Worm (Caenorhabditis elegans) whole organism, L1 larva: ENCODE measurements around the gene nhr-195.

Source experiments
- C04F5.9 ChIP-seq: sonication (generic microtip); optimal IDR thresholded peaks from 2 replicates; lab custom pipeline; 2016; ENCODE audit warnings: missing genetic modification characterization, missing compliant biosample characterization
- C16A3.4 ChIP-seq: fragments of 150-350 bp; optimal IDR thresholded peaks from 2 replicates; lab custom pipeline; 2014; ENCODE audit warnings: missing biosample characterization, missing genetic modification characterization
- F16B12.6 ChIP-seq: fragments of 150-350 bp; optimal IDR thresholded peaks from 2 replicates; lab custom pipeline; 2014; ENCODE audit warnings: missing biosample characterization, missing genetic modification characterization
- aha-1 ChIP-seq: fragments of 150-350 bp; optimal IDR thresholded peaks from 2 replicates; lab custom pipeline; 2014; ENCODE audit warnings: missing biosample characterization, missing genetic modification characterization
- blmp-1 ChIP-seq: fragments of 150-350 bp; optimal IDR thresholded peaks from 2 replicates; lab custom pipeline; 2014; ENCODE audit warnings: missing biosample characterization, missing genetic modification characterization
- ceh-63 ChIP-seq: fragments of 200-800 bp; sonication (Bioruptor generic); optimal IDR thresholded peaks from 2 replicates; lab custom pipeline; 2018; ENCODE audit warnings: mild to moderate bottlenecking, missing genetic modification characterization, missing compliant biosample characterization
- ceh-8 ChIP-seq: fragments of 200-800 bp; sonication (Bioruptor generic); optimal IDR thresholded peaks from 2 replicates; lab custom pipeline; 2018; ENCODE audit warnings: mild to moderate bottlenecking, missing genetic modification characterization, moderate library complexity, missing compliant biosample characterization
- ceh-88 ChIP-seq: fragments of 200-800 bp; sonication (Bioruptor generic); IDR thresholded peaks from 2 replicates; pipeline ENCODE4 v1.3.6; 2022; ENCODE audit warnings: missing genetic modification characterization, missing compliant biosample characterization
- dsc-1 ChIP-seq: sonication (generic microtip); optimal IDR thresholded peaks from 2 replicates; lab custom pipeline; 2016; ENCODE audit warnings: mild to moderate bottlenecking, missing genetic modification characterization, missing compliant biosample characterization
- efl-1 ChIP-seq, 4 experiments: fragments of 150-350 bp; optimal IDR thresholded peaks in 3 of 4; peaks in 1 of 4; 1 replicate in 1 of 4; 2 replicates in 3 of 4; lab custom pipeline; 2014; ENCODE audit warnings: missing biosample characterization in 2 of 4, missing genetic modification characterization in 2 of 4, missing genetic modification reagents in 2 of 4
- efl-3 ChIP-seq: fragments of 200-800 bp; sonication (Bioruptor generic); optimal IDR thresholded peaks from 2 replicates; lab custom pipeline; 2018; ENCODE audit warnings: mild to moderate bottlenecking, missing genetic modification characterization, missing compliant biosample characterization
- egl-27 ChIP-seq, 2 experiments: fragments of 150-350 bp in 1 of 2; sonication (generic microtip); optimal IDR thresholded peaks; 3 replicates each; lab custom pipeline; 2017 to 2018; ENCODE audit warnings: missing biosample characterization in 2 of 2, missing genetic modification characterization in 2 of 2, missing genetic modification reagents in 2 of 2
- ets-5 ChIP-seq: fragments of 200-800 bp; sonication (Bioruptor generic); IDR thresholded peaks from 2 replicates; pipeline ENCODE4 v1.3.6; 2022; ENCODE audit warnings: missing genetic modification characterization, missing compliant biosample characterization
- fkh-8 ChIP-seq: sonication (generic microtip); optimal IDR thresholded peaks from 2 replicates; lab custom pipeline; 2016; ENCODE audit warnings: mild to moderate bottlenecking, missing genetic modification characterization, missing compliant biosample characterization
- fos-1 ChIP-seq: fragments of 150-350 bp; optimal IDR thresholded peaks from 2 replicates; lab custom pipeline; 2014; ENCODE audit warnings: missing biosample characterization, missing genetic modification characterization
- grh-1 ChIP-seq: fragments of 200-800 bp; sonication (Bioruptor generic); IDR thresholded peaks from 2 replicates; pipeline ENCODE4 v1.3.6; 2022; ENCODE audit warnings: missing genetic modification reagents, missing genetic modification characterization, missing compliant biosample characterization
- hlh-17 ChIP-seq: fragments of 200-800 bp; sonication (Bioruptor generic); optimal IDR thresholded peaks from 2 replicates; lab custom pipeline; 2018; ENCODE audit warnings: missing genetic modification characterization, mild to moderate bottlenecking, missing compliant biosample characterization, moderate library complexity, borderline replicate concordance
- hlh-4 ChIP-seq: sonication (generic microtip); optimal IDR thresholded peaks from 2 replicates; lab custom pipeline; 2016; ENCODE audit warnings: mild to moderate bottlenecking, missing genetic modification characterization, missing compliant biosample characterization
- hpl-2 ChIP-seq: fragments of 150-350 bp; optimal IDR thresholded peaks from 2 replicates; lab custom pipeline; 2014; ENCODE audit warnings: missing biosample characterization, missing genetic modification reagents, missing genetic modification characterization
- irx-1 ChIP-seq: sonication (generic microtip); optimal IDR thresholded peaks from 2 replicates; lab custom pipeline; 2016; ENCODE audit warnings: missing genetic modification characterization, missing compliant biosample characterization
- jun-1 ChIP-seq: fragments of 150-350 bp; optimal IDR thresholded peaks from 2 replicates; lab custom pipeline; 2014; ENCODE audit warnings: missing biosample characterization, missing genetic modification reagents, missing genetic modification characterization
- lin-14 ChIP-seq: fragments of 200-800 bp; sonication (Bioruptor generic); optimal IDR thresholded peaks from 2 replicates; lab custom pipeline; 2018; ENCODE audit warnings: mild to moderate bottlenecking, missing genetic modification characterization, moderate library complexity, missing compliant biosample characterization
- lin-15B ChIP-seq: fragments of 150-350 bp; sonication (generic microtip); optimal IDR thresholded peaks from 3 replicates; lab custom pipeline; 2014; ENCODE audit warnings: missing biosample characterization, missing genetic modification characterization
- lin-35 ChIP-seq, 2 experiments: fragments of 150-350 bp; optimal IDR thresholded peaks; 2 replicates each; lab custom pipeline; 2014; ENCODE audit warnings: missing biosample characterization in 2 of 2, missing genetic modification characterization in 2 of 2, missing genetic modification reagents in 2 of 2
- lsy-2 ChIP-seq, 2 experiments: fragments of 150-350 bp; optimal IDR thresholded peaks; 2 replicates each; lab custom pipeline; 2014; ENCODE audit warnings: missing biosample characterization in 2 of 2, missing genetic modification characterization in 2 of 2
- mab-9 ChIP-seq: fragments of 200-800 bp; sonication (Bioruptor generic); IDR thresholded peaks from 2 replicates; pipeline ENCODE4 v1.3.6; 2022; ENCODE audit warnings: missing genetic modification reagents, missing genetic modification characterization, missing compliant biosample characterization
- mdl-1 ChIP-seq, 2 experiments: fragments of 150-350 bp; optimal IDR thresholded peaks; 2 replicates each; lab custom pipeline; 2014 to 2017; ENCODE audit warnings: missing biosample characterization in 2 of 2, missing genetic modification characterization in 2 of 2, inconsistent platforms in 1 of 2
- mef-2 ChIP-seq: fragments of 150-350 bp; optimal IDR thresholded peaks from 2 replicates; lab custom pipeline; 2014; ENCODE audit warnings: missing biosample characterization, missing genetic modification characterization
- nhr-11 ChIP-seq: fragments of 150-350 bp; optimal IDR thresholded peaks from 2 replicates; lab custom pipeline; 2014; ENCODE audit warnings: missing biosample characterization, missing genetic modification characterization
- nhr-19 ChIP-seq: fragments of 200-800 bp; sonication (Bioruptor generic); conservative IDR thresholded peaks from 2 replicates; pipeline ENCODE4 v1.3.6; 2022; ENCODE audit warnings: missing genetic modification characterization, missing compliant biosample characterization
- nhr-20 ChIP-seq: sonication (generic microtip); optimal IDR thresholded peaks from 2 replicates; lab custom pipeline; 2016; ENCODE audit warnings: mild to moderate bottlenecking, missing genetic modification characterization, missing compliant biosample characterization
- nhr-47 ChIP-seq: sonication (generic microtip); optimal IDR thresholded peaks from 2 replicates; lab custom pipeline; 2016; ENCODE audit warnings: mild to moderate bottlenecking, missing genetic modification characterization, moderate library complexity, missing compliant biosample characterization
- nhr-77 ChIP-seq: fragments of 150-350 bp; optimal IDR thresholded peaks from 2 replicates; lab custom pipeline; 2014; ENCODE audit warnings: missing biosample characterization, missing genetic modification characterization
- nhr-84 ChIP-seq: sonication (generic microtip); optimal IDR thresholded peaks from 2 replicates; lab custom pipeline; 2017; ENCODE audit warnings: missing biosample characterization, missing genetic modification characterization
- nhr-85 ChIP-seq: sonication (generic microtip); peaks from one replicate; lab custom pipeline; 2016; ENCODE audit warnings: missing genetic modification characterization, inconsistent platforms, missing compliant biosample characterization
- nhr-90 ChIP-seq: sonication (generic microtip); optimal IDR thresholded peaks from 2 replicates; lab custom pipeline; 2016; ENCODE audit warnings: mild to moderate bottlenecking, missing genetic modification characterization, missing compliant biosample characterization; ENCODE audit not compliant: poor library complexity
- snpc-4 ChIP-seq: fragments of 150-350 bp; optimal IDR thresholded peaks from 2 replicates; lab custom pipeline; 2014; ENCODE audit warnings: missing biosample characterization, missing genetic modification characterization
- sox-4 ChIP-seq: sonication (generic microtip); optimal IDR thresholded peaks from 2 replicates; lab custom pipeline; 2016; ENCODE audit warnings: missing genetic modification characterization, missing compliant biosample characterization
- sptf-1 ChIP-seq: fragments of 150-350 bp; optimal IDR thresholded peaks from 2 replicates; lab custom pipeline; 2014; ENCODE audit warnings: missing biosample characterization, missing genetic modification characterization
- sup-37 ChIP-seq: fragments of 200-800 bp; sonication (Bioruptor generic); optimal IDR thresholded peaks from 2 replicates; lab custom pipeline; 2018; ENCODE audit warnings: mild to moderate bottlenecking, missing genetic modification characterization, missing compliant biosample characterization
- swsn-7 ChIP-seq: sonication (generic microtip); optimal IDR thresholded peaks from 2 replicates; lab custom pipeline; 2016; ENCODE audit warnings: missing genetic modification characterization, missing compliant biosample characterization
- tbx-2 ChIP-seq: sonication (generic microtip); optimal IDR thresholded peaks from 2 replicates; lab custom pipeline; 2016; ENCODE audit warnings: missing genetic modification characterization, missing compliant biosample characterization
- unc-130 ChIP-seq: fragments of 150-350 bp; optimal IDR thresholded peaks from 2 replicates; lab custom pipeline; 2017; ENCODE audit warnings: missing biosample characterization, missing genetic modification characterization, inconsistent platforms
- unc-30 ChIP-seq: sonication (generic microtip); optimal IDR thresholded peaks from 2 replicates; lab custom pipeline; 2017; ENCODE audit warnings: missing biosample characterization, missing genetic modification characterization
- unc-62 ChIP-seq: fragments of 150-350 bp; optimal IDR thresholded peaks from 2 replicates; lab custom pipeline; 2014; ENCODE audit warnings: missing biosample characterization, missing genetic modification reagents, missing genetic modification characterization
- unc-98 ChIP-seq: fragments of 200-800 bp; sonication (Bioruptor generic); IDR thresholded peaks from 2 replicates; pipeline ENCODE4 v1.3.6; 2022; ENCODE audit warnings: missing genetic modification characterization, missing compliant biosample characterization
- xbp-1 ChIP-seq: sonication (generic microtip); optimal IDR thresholded peaks from 2 replicates; lab custom pipeline; 2016; ENCODE audit warnings: missing genetic modification characterization, missing compliant biosample characterization
- ztf-11 ChIP-seq, 2 experiments: sonication (generic microtip); optimal IDR thresholded peaks; 2 replicates each; lab custom pipeline; 2016 to 2017; ENCODE audit warnings: missing genetic modification characterization in 2 of 2, missing biosample characterization in 1 of 2, missing compliant biosample characterization in 1 of 2

nhr-195 gene

DNA sequence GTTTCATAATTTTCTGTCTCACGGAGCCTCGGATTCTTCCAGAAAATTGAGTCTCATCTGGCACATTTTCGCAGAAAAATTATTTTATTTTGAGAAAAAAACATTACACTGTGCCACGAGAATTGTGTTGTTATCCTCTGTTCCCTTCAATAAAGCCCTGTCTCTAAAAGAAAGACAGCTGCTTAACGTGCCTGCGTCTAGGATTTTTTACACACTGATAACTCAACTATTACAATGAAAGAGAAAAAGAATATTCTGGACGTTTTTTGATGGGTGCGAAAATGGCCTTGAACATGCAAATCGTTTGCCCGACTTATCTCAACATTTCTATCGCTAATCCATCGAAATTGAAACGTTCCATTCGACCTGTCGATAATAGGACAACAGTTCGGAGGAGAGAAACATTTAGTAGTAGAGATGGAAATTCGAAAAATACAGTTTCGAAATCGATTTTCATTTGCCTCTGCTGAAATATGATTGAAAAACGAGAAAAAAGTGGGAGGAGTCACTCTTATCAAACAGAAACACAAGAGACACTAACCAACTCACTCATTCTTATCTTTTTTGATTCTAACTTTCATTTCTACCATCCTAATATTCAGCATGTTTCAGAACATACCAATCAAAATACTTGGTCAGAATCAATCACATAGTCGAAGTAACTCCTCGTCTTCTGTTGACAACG lies 35.2 kb downstream of the nhr-195 start (continued):
- peak; percentile 49 for TF ChIP-seq nhr-19 (GFP tag; lab: Robert Waterston, UW)
- peak in 1 of 2 experiments; percentile 21 for TF ChIP-seq lsy-2 (tag; optimal IDR thresholded peaks at IDR 0.05; lab: Kevin White, UChicago)
- no peak for TF ChIP-seq ztf-11 (tag; optimal IDR thresholded peaks at IDR 0.05; lab: Kevin White, UChicago)
- no peak for TF ChIP-seq dsc-1 (tag; lab: Kevin White, UChicago)
- TF ChIP-seq nhr-20 (tag; lab: Kevin White, UChicago) = peak; percentile 25

ce11 chrV:8936184-8936589 lies 36.0 kb downstream of the nhr-195 start, which contains the start of gene unc-23:
unc-23 (plus strand) TSS chrV:8936359.
- TF ChIP-seq ets-5 (GFP tag; lab: Robert Waterston, UW) = no peak
- TF ChIP-seq nhr-47 = peak; percentile 76
- TF ChIP-seq egl-27 (tag; optimal IDR thresholded peaks at IDR 0.05; lab: Kevin White, UChicago) = peak in 1 of 2 experiments; percentile 8
- peak; percentile 75 for TF ChIP-seq fos-1 (tag; lab: Kevin White, UChicago)
- peak; percentile 18 for TF ChIP-seq C04F5.9
- no peak for TF ChIP-seq sptf-1 (tag; lab: Kevin White, UChicago)
- peak; percentile 59; the same call in 1 of the 2 replicates for TF ChIP-seq mab-9 (GFP tag; lab: Robert Waterston, UW)
- TF ChIP-seq lsy-2 (tag; optimal IDR thresholded peaks at IDR 0.05; lab: Kevin White, UChicago) = peak; percentile 58 to 79
- no peak for TF ChIP-seq efl-3 (GFP tag; lab: Kevin White, UChicago)
- no peak for TF ChIP-seq lin-15B (tag; lab: Kevin White, UChicago)
- TF ChIP-seq ztf-11 (tag; optimal IDR thresholded peaks at IDR 0.05; lab: Kevin White, UChicago) = no peak
- no peak for TF ChIP-seq unc-62 (GFP tag; lab: Kevin White, UChicago)
- TF ChIP-seq ceh-63 (GFP tag; lab: Kevin White, UChicago) = no peak
- no peak for TF ChIP-seq hpl-2
- peak; percentile 55 for TF ChIP-seq irx-1 (tag; lab: Kevin White, UChicago)
- no peak for TF ChIP-seq ceh-8
- TF ChIP-seq xbp-1 (tag; lab: Kevin White, UChicago) = peak; percentile 63
- TF ChIP-seq mdl-1 (tag; optimal IDR thresholded peaks at IDR 0.05; lab: Kevin White, UChicago) = peak in 1 of 2 experiments; percentile 83
- peak; percentile 27; the same call in 1 of the 2 replicates for TF ChIP-seq ceh-88
- TF ChIP-seq nhr-84 (tag; lab: Kevin White, UChicago) = no peak
- peak; percentile 96 for TF ChIP-seq nhr-20 (tag; lab: Kevin White, UChicago)
- TF ChIP-seq unc-30 = no peak
- TF ChIP-seq jun-1 = peak; percentile 54
- TF ChIP-seq hlh-4 (tag; lab: Kevin White, UChicago) = no peak
- peak; percentile 52 to 73 for TF ChIP-seq lin-35 (GFP tag; optimal IDR thresholded peaks at IDR 0.05; lab: Kevin White, UChicago)
- no peak for TF ChIP-seq fkh-8 (tag; lab: Kevin White, UChicago)
- TF ChIP-seq snpc-4 (tag; lab: Kevin White, UChicago) = peak; percentile 60
- peak; percentile 86 for TF ChIP-seq unc-130
- TF ChIP-seq sup-37 = peak; percentile 61
- TF ChIP-seq aha-1 = peak; percentile 8
- no peak for TF ChIP-seq dsc-1 (tag; lab: Kevin White, UChicago)
- no peak for TF ChIP-seq F16B12.6 (tag; lab: Kevin White, UChicago)
- peak; percentile 41 for TF ChIP-seq nhr-11 (tag; lab: Kevin White, UChicago)
- TF ChIP-seq C16A3.4 (tag; lab: Kevin White, UChicago) = peak; percentile 73
- peak; percentile 95 for TF ChIP-seq blmp-1
- peak; percentile 94 for TF ChIP-seq lin-14 (GFP tag; lab: Kevin White, UChicago)
- TF ChIP-seq nhr-77 (tag; lab: Kevin White, UChicago) = peak; percentile 87
- TF ChIP-seq mef-2 (tag; lab: Kevin White, UChicago) = no peak
- peak; percentile 90 for TF ChIP-seq nhr-19 (GFP tag; lab: Robert Waterston, UW)
- TF ChIP-seq hlh-17 (GFP tag; lab: Kevin White, UChicago) = no peak
- TF ChIP-seq unc-98 = no peak
- peak; percentile 97 for TF ChIP-seq nhr-85 (tag; lab: Kevin White, UChicago)
- no peak for TF ChIP-seq sox-4 (tag; lab: Kevin White, UChicago)
- peak; percentile 71 for TF ChIP-seq grh-1 (GFP tag; lab: Robert Waterston, UW)
- peak; percentile 92 for TF ChIP-seq nhr-90
- TF ChIP-seq swsn-7 (tag; lab: Kevin White, UChicago) = peak; percentile 90
- TF ChIP-seq tbx-2 (tag; lab: Kevin White, UChicago) = peak; percentile 84
- peak; percentile 48 to 60 for TF ChIP-seq efl-1 (optimal IDR thresholded peaks at IDR 0.05; lab: Kevin White, UChicago)
- TF ChIP-seq efl-1 (GFP tag; optimal IDR thresholded peaks at IDR 0.05 in 1 of 2; lab: Kevin White, UChicago) = peak; percentile 45 to 94
